Worm (Caenorhabditis elegans): ENCODE results near the gene pnp-1.

Gene pnp-1

ce11 chrIV:302743-303142, 4.6 kb upstream of the pnp-1 start:
- TF ChIP-seq tab-1 (GFP tag; IDR thresholded peaks at IDR 0.05) (no peak), ztf-29 (GFP tag; IDR thresholded peaks at IDR 0.05) (no peak), ztf-23 (GFP tag; IDR thresholded peaks at IDR 0.05) (no peak)

ce11 chrIV:300307-300706, 2.2 kb upstream of the pnp-1 start:
- TF ChIP-seq ztf-29 (GFP tag; IDR thresholded peaks at IDR 0.05), result no peak

ce11 chrIV:299190-299589, 1.1 kb upstream of the pnp-1 start:
- TF ChIP-seq ztf-23 (GFP tag; IDR thresholded peaks at IDR 0.05) (no peak), flt-1 (GFP tag; IDR thresholded peaks at IDR 0.05) (no peak)

- TF ChIP-seq flt-1 (GFP tag; IDR thresholded peaks at IDR 0.05) (no peak), med-1 (GFP tag; optimal IDR thresholded peaks at IDR 0.05; ENCODE audit: insufficient read depth) (no peak), ref-1 (GFP tag; conservative IDR thresholded peaks at IDR 0.05) (no peak), ztf-29 (GFP tag; IDR thresholded peaks at IDR 0.05) (no peak), T22C8.4 (GFP tag; IDR thresholded peaks at IDR 0.05) (no peak), klf-2 (GFP tag; conservative IDR thresholded peaks at IDR 0.05) (no peak), ztf-23 (GFP tag; IDR thresholded peaks at IDR 0.05) (no peak), tab-1 (GFP tag; IDR thresholded peaks at IDR 0.05) (no peak), cog-1 (tag; optimal IDR thresholded peaks at IDR 0.05) (no peak)
Measured at ce11 chrIV:296849-297248, 1.3 kb downstream of the pnp-1 start.

- TF ChIP-seq klf-2 (GFP tag; conservative IDR thresholded peaks at IDR 0.05), result no peak
- no peak for TF ChIP-seq ztf-23 (GFP tag; IDR thresholded peaks at IDR 0.05)
- TF ChIP-seq flt-1 (GFP tag; IDR thresholded peaks at IDR 0.05), result no peak
- TF ChIP-seq cog-1 (tag; optimal IDR thresholded peaks at IDR 0.05), result no peak
- TF ChIP-seq ztf-29 (GFP tag; IDR thresholded peaks at IDR 0.05), result no peak
- TF ChIP-seq med-1 (GFP tag; optimal IDR thresholded peaks at IDR 0.05; ENCODE audit: insufficient read depth), result no peak
- no peak for TF ChIP-seq ref-1 (GFP tag; conservative IDR thresholded peaks at IDR 0.05)
- TF ChIP-seq T22C8.4 (GFP tag; IDR thresholded peaks at IDR 0.05), result no peak
- TF ChIP-seq tab-1 (GFP tag; IDR thresholded peaks at IDR 0.05), result no peak
Measured at ce11 chrIV:295734-296201, 2.3 kb downstream of the pnp-1 start.

- TF ChIP-seq ztf-29 (GFP tag; IDR thresholded peaks at IDR 0.05) (no peak), ztf-23 (GFP tag; IDR thresholded peaks at IDR 0.05) (no peak), tab-1 (GFP tag; IDR thresholded peaks at IDR 0.05) (no peak), med-1 (GFP tag; optimal IDR thresholded peaks at IDR 0.05; ENCODE audit: insufficient read depth) (no peak), klf-2 (GFP tag; conservative IDR thresholded peaks at IDR 0.05) (no peak), ref-1 (GFP tag; conservative IDR thresholded peaks at IDR 0.05) (no peak), T22C8.4 (GFP tag; IDR thresholded peaks at IDR 0.05) (no peak), flt-1 (GFP tag; IDR thresholded peaks at IDR 0.05) (no peak), cog-1 (tag; optimal IDR thresholded peaks at IDR 0.05) (no peak)
Measured at ce11 chrIV:294737-295136, 3.4 kb downstream of the pnp-1 start.

ce11 chrIV:293995-294700, 4.0 kb downstream of the pnp-1 start:
- TF ChIP-seq tab-1 (GFP tag; IDR thresholded peaks at IDR 0.05), result no peak
- TF ChIP-seq klf-2 (GFP tag; conservative IDR thresholded peaks at IDR 0.05), result no peak
- TF ChIP-seq med-1 (GFP tag; optimal IDR thresholded peaks at IDR 0.05; ENCODE audit: insufficient read depth), result no peak
- TF ChIP-seq flt-1 (GFP tag; IDR thresholded peaks at IDR 0.05), result no peak
- no peak for TF ChIP-seq ztf-23 (GFP tag; IDR thresholded peaks at IDR 0.05)
- TF ChIP-seq T22C8.4 (GFP tag; IDR thresholded peaks at IDR 0.05), result no peak
- no peak for TF ChIP-seq ref-1 (GFP tag; conservative IDR thresholded peaks at IDR 0.05)
- TF ChIP-seq ztf-29 (GFP tag; IDR thresholded peaks at IDR 0.05), result no peak
- TF ChIP-seq cog-1 (tag; optimal IDR thresholded peaks at IDR 0.05), result no peak

- TF ChIP-seq flt-1 (GFP tag; IDR thresholded peaks at IDR 0.05) (no peak), ztf-29 (GFP tag; IDR thresholded peaks at IDR 0.05) (no peak), klf-2 (GFP tag; conservative IDR thresholded peaks at IDR 0.05) (no peak), ztf-23 (GFP tag; IDR thresholded peaks at IDR 0.05) (no peak)
Measured at ce11 chrIV:293163-293755, 4.8 kb downstream of the pnp-1 start.

ce11 chrIV:291851-292367, 6.2 kb downstream of the pnp-1 start:
- TF ChIP-seq ztf-29 (GFP tag; IDR thresholded peaks at IDR 0.05) (no peak), med-1 (GFP tag; optimal IDR thresholded peaks at IDR 0.05; ENCODE audit: insufficient read depth) (no peak), ref-1 (GFP tag; conservative IDR thresholded peaks at IDR 0.05) (no peak), ztf-23 (GFP tag; IDR thresholded peaks at IDR 0.05) (no peak)

ce11 chrIV:291356-291755, 6.7 kb downstream of the pnp-1 start, which contains the start of gene T21D12.7:
T21D12.7 (minus strand) TSS chrIV:291456.
- TF ChIP-seq ref-1 (GFP tag; conservative IDR thresholded peaks at IDR 0.05) (no peak), T22C8.4 (GFP tag; IDR thresholded peaks at IDR 0.05) (no peak), cog-1 (tag; optimal IDR thresholded peaks at IDR 0.05) (no peak), ztf-29 (GFP tag; IDR thresholded peaks at IDR 0.05) (no peak), med-1 (GFP tag; optimal IDR thresholded peaks at IDR 0.05; ENCODE audit: insufficient read depth) (no peak), flt-1 (GFP tag; IDR thresholded peaks at IDR 0.05) (no peak), ztf-23 (GFP tag; IDR thresholded peaks at IDR 0.05) (no peak), tab-1 (GFP tag; IDR thresholded peaks at IDR 0.05) (no peak), klf-2 (GFP tag; conservative IDR thresholded peaks at IDR 0.05) (no peak)
